Worm (Caenorhabditis elegans): ENCODE measurements around the gene vars-1.

DNA sequence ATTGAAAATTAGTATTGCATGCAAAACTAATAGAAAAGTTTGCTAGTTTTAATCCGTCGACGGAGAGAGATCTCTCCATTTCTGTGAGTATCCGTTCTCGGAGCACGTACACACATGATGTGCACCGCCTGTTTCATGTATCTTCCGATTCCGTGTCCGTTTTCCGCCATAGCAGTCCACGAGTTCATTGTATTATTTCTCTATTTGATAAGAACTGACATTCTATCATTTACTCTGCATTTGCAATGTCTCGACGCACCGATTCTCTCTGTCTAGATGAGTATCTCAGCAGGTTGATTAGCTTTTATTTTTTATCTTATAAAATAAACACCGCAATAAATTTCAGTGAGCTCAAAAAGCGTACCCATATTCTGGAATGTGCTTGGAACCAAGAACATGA lies 12.3 kb upstream of the vars-1 start:
- no peak for TF ChIP-seq him-1 (tag; optimal IDR thresholded peaks at IDR 0.05)
- no peak for TF ChIP-seq dao-5 (tag; optimal IDR thresholded peaks at IDR 0.05)
- no peak for TF ChIP-seq W03F9.2 (tag; optimal IDR thresholded peaks at IDR 0.05)
